Worm (Caenorhabditis elegans) whole organism, L3 larva: ENCODE measurements around the gene vab-19.
A peak's percentile ranks its signal among the peaks of the same experiment; 100 is the strongest.

Experiments used
- R02D3.7 ChIP-seq: fragments of 150-350 bp; optimal IDR thresholded peaks from 2 replicates; lab custom pipeline; 2014; ENCODE audit warnings: missing biosample characterization, missing genetic modification characterization
- ZK546.5 ChIP-seq: sonication (generic microtip); optimal IDR thresholded peaks from 2 replicates; lab custom pipeline; 2017; ENCODE audit warnings: missing biosample characterization, missing genetic modification characterization
- aly-2 ChIP-seq: fragments of 150-350 bp; optimal IDR thresholded peaks from 2 replicates; lab custom pipeline; 2014; ENCODE audit warnings: missing biosample characterization, missing genetic modification characterization
- ama-1 ChIP-seq: fragments of 150-350 bp; optimal IDR thresholded peaks from 2 replicates; lab custom pipeline; 2018
- ceh-28 ChIP-seq: fragments of 150-350 bp; optimal IDR thresholded peaks from 2 replicates; lab custom pipeline; 2014; ENCODE audit warnings: missing biosample characterization, missing genetic modification reagents, missing genetic modification characterization
- ceh-82 ChIP-seq: fragments of 150-350 bp; optimal IDR thresholded peaks from 2 replicates; lab custom pipeline; 2014; ENCODE audit warnings: missing biosample characterization, missing genetic modification characterization
- ceh-9 ChIP-seq: sonication (generic microtip); optimal IDR thresholded peaks from 2 replicates; lab custom pipeline; 2018; ENCODE audit warnings: missing biosample characterization, missing genetic modification characterization
- daf-12 ChIP-seq: fragments of 150-350 bp; optimal IDR thresholded peaks from 2 replicates; lab custom pipeline; 2014; ENCODE audit warnings: missing biosample characterization, missing genetic modification reagents, missing genetic modification characterization
- egl-27 ChIP-seq: sonication (generic microtip); optimal IDR thresholded peaks from 4 replicates; lab custom pipeline; 2017; ENCODE audit warnings: missing biosample characterization, missing genetic modification reagents, missing genetic modification characterization
- egl-5 ChIP-seq: fragments of 150-350 bp; optimal IDR thresholded peaks from 2 replicates; lab custom pipeline; 2017; ENCODE audit warnings: missing biosample characterization, missing genetic modification reagents, missing genetic modification characterization, inconsistent platforms
- elt-1 ChIP-seq: fragments of 150-350 bp; optimal IDR thresholded peaks from 2 replicates; lab custom pipeline; 2014; ENCODE audit warnings: missing biosample characterization, missing genetic modification characterization
- elt-2 ChIP-seq: sonication (generic microtip); optimal IDR thresholded peaks from 2 replicates; lab custom pipeline; 2016; ENCODE audit warnings: missing genetic modification reagents, mild to moderate bottlenecking, missing genetic modification characterization, missing compliant biosample characterization
- elt-3 ChIP-seq, 3 experiments: fragments of 150-350 bp in 1 of 3; sonication (generic microtip) in 2 of 3; optimal IDR thresholded peaks; 2 replicates in 2 of 3; 4 replicates in 1 of 3; lab custom pipeline; 2014 to 2017; ENCODE audit warnings: missing biosample characterization in 3 of 3, missing genetic modification characterization in 3 of 3
- eor-1 ChIP-seq, 2 experiments: fragments of 150-350 bp; optimal IDR thresholded peaks; 2 replicates each; lab custom pipeline; 2014 to 2018; ENCODE audit warnings: missing biosample characterization in 2 of 2, missing genetic modification characterization in 2 of 2
- fkh-10 ChIP-seq: sonication (generic microtip); optimal IDR thresholded peaks from 2 replicates; lab custom pipeline; 2017; ENCODE audit warnings: missing biosample characterization, missing genetic modification reagents, missing genetic modification characterization
- fkh-2 ChIP-seq: fragments of 150-350 bp; optimal IDR thresholded peaks from 2 replicates; lab custom pipeline; 2014; ENCODE audit warnings: missing biosample characterization, missing genetic modification reagents, missing genetic modification characterization
- fos-1 ChIP-seq: fragments of 150-350 bp; optimal IDR thresholded peaks from 2 replicates; lab custom pipeline; 2014; ENCODE audit warnings: missing biosample characterization, missing genetic modification characterization
- hmg-11 ChIP-seq: sonication (generic microtip); optimal IDR thresholded peaks from 2 replicates; lab custom pipeline; 2016; ENCODE audit warnings: missing genetic modification characterization, missing compliant biosample characterization
- jun-1 ChIP-seq: fragments of 150-350 bp; optimal IDR thresholded peaks from 2 replicates; lab custom pipeline; 2014; ENCODE audit warnings: missing biosample characterization, missing genetic modification reagents, missing genetic modification characterization
- lin-15B ChIP-seq: fragments of 150-350 bp; optimal IDR thresholded peaks from 2 replicates; lab custom pipeline; 2014; ENCODE audit warnings: missing biosample characterization, missing genetic modification characterization
- lin-39 ChIP-seq: fragments of 150-350 bp; optimal IDR thresholded peaks from 2 replicates; lab custom pipeline; 2018; ENCODE audit warnings: missing biosample characterization, missing genetic modification reagents, missing genetic modification characterization
- mdl-1 ChIP-seq: fragments of 150-350 bp; optimal IDR thresholded peaks from 2 replicates; lab custom pipeline; 2014; ENCODE audit warnings: missing biosample characterization, missing genetic modification characterization
- mml-1 ChIP-seq: fragments of 150-350 bp; sonication (generic microtip); optimal IDR thresholded peaks from 3 replicates; lab custom pipeline; 2014; ENCODE audit warnings: missing biosample characterization, missing genetic modification characterization
- nfya-1 ChIP-seq: sonication (generic microtip); optimal IDR thresholded peaks from 2 replicates; lab custom pipeline; 2017; ENCODE audit warnings: missing genetic modification characterization, mild to moderate bottlenecking, missing compliant biosample characterization, antibody characterized with exemption, moderate library complexity; ENCODE audit not compliant: insufficient read depth
- nhr-11 ChIP-seq: fragments of 150-350 bp; optimal IDR thresholded peaks from 2 replicates; lab custom pipeline; 2014; ENCODE audit warnings: missing biosample characterization, missing genetic modification characterization
- nhr-12 ChIP-seq: fragments of 150-350 bp; optimal IDR thresholded peaks from 2 replicates; lab custom pipeline; 2014; ENCODE audit warnings: missing biosample characterization, missing genetic modification characterization
- nhr-23 ChIP-seq: fragments of 150-350 bp; optimal IDR thresholded peaks from 2 replicates; lab custom pipeline; 2014; ENCODE audit warnings: missing biosample characterization, missing genetic modification reagents, missing genetic modification characterization
- nhr-237 ChIP-seq: fragments of 150-350 bp; optimal IDR thresholded peaks from 2 replicates; lab custom pipeline; 2014; ENCODE audit warnings: missing biosample characterization, missing genetic modification characterization
- nhr-25 ChIP-seq: sonication (generic microtip); optimal IDR thresholded peaks from 2 replicates; lab custom pipeline; 2017; ENCODE audit warnings: missing biosample characterization, missing genetic modification characterization
- nhr-28 ChIP-seq: fragments of 150-350 bp; optimal IDR thresholded peaks from 2 replicates; lab custom pipeline; 2014; ENCODE audit warnings: missing biosample characterization, missing genetic modification characterization
- nhr-43 ChIP-seq: sonication (generic microtip); optimal IDR thresholded peaks from 2 replicates; lab custom pipeline; 2016; ENCODE audit warnings: mild to moderate bottlenecking, missing genetic modification characterization, missing compliant biosample characterization; ENCODE audit not compliant: poor library complexity, severe bottlenecking
- nhr-67 ChIP-seq: fragments of 150-350 bp; optimal IDR thresholded peaks from 2 replicates; lab custom pipeline; 2014; ENCODE audit warnings: missing biosample characterization, missing genetic modification characterization
- nhr-76 ChIP-seq: fragments of 150-350 bp; sonication (generic microtip); optimal IDR thresholded peaks from 5 replicates; lab custom pipeline; 2014; ENCODE audit warnings: missing biosample characterization, missing genetic modification characterization
- pha-4 ChIP-seq: fragments of 150-350 bp; optimal IDR thresholded peaks from 2 replicates; lab custom pipeline; 2014; ENCODE audit warnings: missing biosample characterization, missing genetic modification reagents, missing genetic modification characterization
- pqm-1 ChIP-seq: fragments of 150-350 bp; optimal IDR thresholded peaks from 2 replicates; lab custom pipeline; 2017; ENCODE audit warnings: missing biosample characterization, missing genetic modification characterization, inconsistent platforms
- sea-2 ChIP-seq: fragments of 150-350 bp; sonication (generic microtip); optimal IDR thresholded peaks from 4 replicates; lab custom pipeline; 2014; ENCODE audit warnings: missing biosample characterization, missing genetic modification reagents, missing genetic modification characterization
- skn-1 ChIP-seq: fragments of 150-350 bp; optimal IDR thresholded peaks from 2 replicates; lab custom pipeline; 2014; ENCODE audit warnings: missing biosample characterization, missing genetic modification characterization
- snpc-4 ChIP-seq: fragments of 150-350 bp; optimal IDR thresholded peaks from 2 replicates; lab custom pipeline; 2014; ENCODE audit warnings: missing biosample characterization, missing genetic modification characterization
- tbx-2 ChIP-seq: sonication (generic microtip); optimal IDR thresholded peaks from 2 replicates; lab custom pipeline; 2016; ENCODE audit warnings: mild to moderate bottlenecking, missing genetic modification characterization, missing compliant biosample characterization
- unc-39 ChIP-seq: sonication (generic microtip); optimal IDR thresholded peaks from 4 replicates; lab custom pipeline; 2017; ENCODE audit warnings: missing biosample characterization, missing genetic modification characterization
- ztf-11 ChIP-seq: fragments of 150-350 bp; optimal IDR thresholded peaks from 2 replicates; lab custom pipeline; 2014; ENCODE audit warnings: missing biosample characterization, missing genetic modification characterization
- ztf-4 ChIP-seq: fragments of 150-350 bp; optimal IDR thresholded peaks from 2 replicates; lab custom pipeline; 2014; ENCODE audit warnings: missing biosample characterization, missing genetic modification characterization

The vab-19 gene

ce11 chrII:2446727-2447126 lies 3.6 kb downstream of the vab-19 start:
- no peak for TF ChIP-seq nhr-11
- TF ChIP-seq, all 47 proteins: peak for 0

DNA sequence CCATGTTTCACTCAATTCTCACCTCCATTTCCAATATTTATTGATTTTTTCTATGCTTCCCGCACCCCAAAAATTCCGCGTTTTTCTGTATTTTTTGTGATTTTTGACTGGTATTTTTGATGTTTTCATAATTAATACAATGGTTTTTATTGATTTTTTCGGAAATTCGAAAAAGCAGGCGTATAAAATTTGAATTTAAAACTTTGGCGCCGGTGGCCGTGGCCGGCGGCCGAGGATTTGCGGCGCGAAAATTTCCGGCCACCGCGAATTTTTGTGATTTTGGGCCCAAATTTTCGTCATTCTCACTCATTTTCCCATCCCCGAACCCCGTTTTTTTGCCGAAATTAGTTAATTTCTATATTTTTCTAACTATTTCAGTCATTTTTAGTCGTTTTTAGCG lies 7.9 kb downstream of the vab-19 start:
- TF ChIP-seq nhr-28 (tag; lab: Kevin White, UChicago) = no peak
- no peak for TF ChIP-seq nhr-76 (tag; lab: Kevin White, UChicago)
- TF ChIP-seq elt-2 = peak; percentile 1
- TF ChIP-seq snpc-4 = peak; percentile 24
- TF ChIP-seq nfya-1 (tag; lab: Kevin White, UChicago) = peak; percentile 45
- TF ChIP-seq lin-15B (tag; lab: Kevin White, UChicago) = peak; percentile 9
- peak; percentile 26 for TF ChIP-seq nhr-23 (tag; lab: Kevin White, UChicago)
- no peak for TF ChIP-seq nhr-12 (tag; lab: Kevin White, UChicago)
- TF ChIP-seq ceh-9 = no peak
- TF ChIP-seq ceh-28 = peak; percentile 60
- TF ChIP-seq jun-1 (tag; lab: Kevin White, UChicago) = no peak
- TF ChIP-seq pha-4 (tag; lab: Kevin White, UChicago) = peak; percentile 9
- no peak for TF ChIP-seq ztf-11
- peak; percentile 28 for TF ChIP-seq hmg-11 (tag; lab: Kevin White, UChicago)

DNA sequence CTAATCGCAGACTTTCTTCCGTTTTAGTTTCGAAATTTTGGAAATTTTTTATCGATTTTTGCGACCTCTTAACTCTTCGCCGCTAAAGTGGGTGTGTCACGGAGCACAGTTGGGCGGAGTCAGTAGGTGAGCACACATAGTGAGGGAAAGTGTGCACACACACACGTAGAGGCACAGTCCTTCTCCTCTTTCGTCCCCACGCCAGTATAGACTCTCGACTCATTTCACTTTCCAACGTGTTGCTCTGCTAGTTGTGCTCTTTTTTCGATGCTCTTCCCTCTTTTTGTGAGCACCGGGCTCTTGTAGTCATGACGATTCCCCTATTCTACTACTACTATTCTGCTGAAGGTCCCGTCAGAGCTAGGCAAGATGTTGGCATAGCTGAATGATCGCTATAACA lies 9.4 kb downstream of the vab-19 start:
- no peak for TF ChIP-seq jun-1 (tag; lab: Kevin White, UChicago)
- peak; percentile 50 for TF ChIP-seq pha-4 (tag; lab: Kevin White, UChicago)
- TF ChIP-seq ama-1 = peak; percentile 7
- TF ChIP-seq pqm-1 (tag; lab: Kevin White, UChicago) = peak; percentile 64
- peak; percentile 58 for TF ChIP-seq elt-2

DNA sequence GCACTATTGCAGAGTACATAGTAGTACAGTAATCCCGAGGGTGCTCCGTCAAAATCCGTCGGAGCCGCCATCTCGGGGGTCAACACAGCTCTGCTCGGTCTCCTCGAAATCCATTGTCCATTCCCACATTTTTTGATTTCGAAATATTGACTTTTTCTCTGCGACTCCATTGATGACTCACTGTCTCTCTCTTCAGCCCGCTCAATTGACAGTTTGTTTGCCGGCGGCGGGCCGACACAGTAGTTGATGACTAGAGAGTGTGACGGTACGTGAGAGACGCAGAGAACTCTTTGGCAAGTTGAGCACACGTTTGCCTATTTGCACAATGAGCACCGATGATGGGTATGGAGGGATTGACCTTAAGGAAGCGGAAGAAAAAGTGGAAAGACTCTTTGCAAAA lies 11.7 kb downstream of the vab-19 start:
- TF ChIP-seq elt-1 (tag; lab: Kevin White, UChicago) (no peak), daf-12 (tag; lab: Kevin White, UChicago) (no peak), eor-1 (tag; optimal IDR thresholded peaks at IDR 0.05; lab: Kevin White, UChicago) (no peak), jun-1 (tag; lab: Kevin White, UChicago) (peak; percentile 41), ama-1 (no peak), fkh-10 (GFP tag; lab: Kevin White, UChicago) (no peak), ztf-11 (no peak), nhr-28 (tag; lab: Kevin White, UChicago) (no peak), nhr-11 (no peak), ZK546.5 (no peak), ceh-82 (tag; lab: Kevin White, UChicago) (no peak), nhr-12 (tag; lab: Kevin White, UChicago) (no peak), pqm-1 (tag; lab: Kevin White, UChicago) (peak; percentile 65), nhr-43 (no peak), sea-2 (GFP tag; lab: Kevin White, UChicago) (no peak), elt-3 (tag; optimal IDR thresholded peaks at IDR 0.05; lab: Kevin White, UChicago) (no peak), ceh-9 (no peak), nhr-23 (tag; lab: Kevin White, UChicago) (no peak), aly-2 (tag; lab: Kevin White, UChicago) (no peak), pha-4 (tag; lab: Kevin White, UChicago) (peak; percentile 96), egl-27 (tag; lab: Kevin White, UChicago) (no peak), tbx-2 (tag; lab: Kevin White, UChicago) (no peak), nfya-1 (tag; lab: Kevin White, UChicago) (no peak), R02D3.7 (no peak), mdl-1 (tag; lab: Kevin White, UChicago) (no peak), elt-2 (peak; percentile 57), skn-1 (tag; lab: Kevin White, UChicago) (no peak), unc-39 (tag; lab: Kevin White, UChicago) (no peak), nhr-76 (tag; lab: Kevin White, UChicago) (no peak), fos-1 (tag; lab: Kevin White, UChicago) (no peak), lin-39 (no peak), ceh-28 (peak; percentile 53), nhr-67 (tag; lab: Kevin White, UChicago) (no peak), ztf-4 (tag; lab: Kevin White, UChicago) (no peak), nhr-237 (tag; lab: Kevin White, UChicago) (no peak), mml-1 (tag; lab: Kevin White, UChicago) (no peak), fkh-2 (tag; lab: Kevin White, UChicago) (no peak), hmg-11 (tag; lab: Kevin White, UChicago) (no peak), egl-5 (tag; lab: Kevin White, UChicago) (no peak), nhr-25 (tag; lab: Kevin White, UChicago) (no peak), snpc-4 (peak; percentile 51)
